Fruit fly (Drosophila melanogaster): ENCODE measurements around the gene Tmtc4.

- no peak for TF ChIP-seq Sin3A (optimal IDR thresholded peaks at IDR 0.05)
- no peak for TF ChIP-seq h (optimal IDR thresholded peaks at IDR 0.05)
These were observed 10.5 kb downstream of the Tmtc4 start, which contains the start of the genes Cog2 and Trax for dm6 chr3R:15361490-15361889.

Measured in Kc167 (cell line).